Fruit fly (Drosophila melanogaster): ENCODE data around the gene CG12729.

CG12729 gene

dm6 chrX:5886764-5887555 lies 41.9 kb downstream of the CG12729 start (continued):
- TF ChIP-seq ems (GFP tag; optimal IDR thresholded peaks at IDR 0.05) = no peak
- peak; percentile 65 for TF ChIP-seq corto (GFP tag; optimal IDR thresholded peaks at IDR 0.05)
- no peak for TF ChIP-seq zen (tag; optimal IDR thresholded peaks at IDR 0.05)
- no peak for TF ChIP-seq CG11093 (GFP tag; IDR thresholded peaks at IDR 0.05)
- 0 out of 2 replicates have a peak, but pooled peaks have one; percentile 39 for TF ChIP-seq sens-2 (GFP tag; IDR thresholded peaks at IDR 0.05)
- no peak for TF ChIP-seq tll (GFP tag; optimal IDR thresholded peaks at IDR 0.05)
- no peak for TF ChIP-seq Bteb2 (GFP tag; optimal IDR thresholded peaks at IDR 0.05)
- TF ChIP-seq Camta (GFP tag; optimal IDR thresholded peaks at IDR 0.05) = no peak
- TF ChIP-seq ken (GFP tag; IDR thresholded peaks at IDR 0.05) = no peak
- no peak for TF ChIP-seq amos (GFP tag; IDR thresholded peaks at IDR 0.05; ENCODE audit: partially characterized antibody)
- no peak for TF ChIP-seq CG12155 (GFP tag; optimal IDR thresholded peaks at IDR 0.05)
- TF ChIP-seq nerfin-1 (tag; optimal IDR thresholded peaks at IDR 0.05) = no peak
- TF ChIP-seq ssp (GFP tag; IDR thresholded peaks at IDR 0.05) = no peak
- TF ChIP-seq CG16779 (GFP tag; IDR thresholded peaks at IDR 0.05) = no peak
- no peak for TF ChIP-seq Sox102F (GFP tag; optimal IDR thresholded peaks at IDR 0.05)
- TF ChIP-seq crc (GFP tag; optimal IDR thresholded peaks at IDR 0.05) = no peak
- no peak for TF ChIP-seq Asciz (GFP tag; optimal IDR thresholded peaks at IDR 0.05)
- TF ChIP-seq org-1 (GFP tag; optimal IDR thresholded peaks at IDR 0.05) = no peak
- TF ChIP-seq CG2202 (tag; optimal IDR thresholded peaks at IDR 0.05) = no peak
- no peak for TF ChIP-seq Meics (GFP tag; optimal IDR thresholded peaks at IDR 0.05)
- no peak for TF ChIP-seq Doc3 (GFP tag; IDR thresholded peaks at IDR 0.05; ENCODE audit: partially characterized antibody)
- peak; percentile 13; the same call in 1 of the 2 replicates for TF ChIP-seq CG10366 (GFP tag; IDR thresholded peaks at IDR 0.05)
- no peak for TF ChIP-seq mam (GFP tag; optimal IDR thresholded peaks at IDR 0.05)
- TF ChIP-seq Usf (GFP tag; optimal IDR thresholded peaks at IDR 0.05) = no peak
- TF ChIP-seq Doc2 (GFP tag; IDR thresholded peaks at IDR 0.05) = no peak
- peak; percentile 13 for TF ChIP-seq CG8290 (GFP tag; optimal IDR thresholded peaks at IDR 0.05)
- TF ChIP-seq CG8290 (tag; optimal IDR thresholded peaks at IDR 0.05) = peak in 1 of 2 experiments; percentile 16
- TF ChIP-seq maf-S (GFP tag; optimal IDR thresholded peaks at IDR 0.05) = no peak
- TF ChIP-seq chm (GFP tag; IDR thresholded peaks at IDR 0.05) = peak; percentile 38; the same call in 1 of the 2 replicates
- TF ChIP-seq Dad (GFP tag; optimal IDR thresholded peaks at IDR 0.05) = no peak
- no peak for TF ChIP-seq HHEX (GFP tag; optimal IDR thresholded peaks at IDR 0.05)
- TF ChIP-seq TFAM (GFP tag; optimal IDR thresholded peaks at IDR 0.05) = no peak
- TF ChIP-seq NfI (GFP tag; optimal IDR thresholded peaks at IDR 0.05) = no peak
- TF ChIP-seq Side (GFP tag; optimal IDR thresholded peaks at IDR 0.05) = peak; percentile 1
- 0 out of 3 replicates have a peak, but pooled peaks have one; percentile 13 for TF ChIP-seq vnd (GFP tag; IDR thresholded peaks at IDR 0.05; ENCODE audit: partially characterized antibody)
- peak; percentile 7 for TF ChIP-seq CG2678 (tag; optimal IDR thresholded peaks at IDR 0.05)
- peak; percentile 18 for TF ChIP-seq CG7839 (tag; optimal IDR thresholded peaks at IDR 0.05)
- TF ChIP-seq Myb (GFP tag; optimal IDR thresholded peaks at IDR 0.05) = no peak
- peak; percentile 89 for TF ChIP-seq cg (GFP tag; optimal IDR thresholded peaks at IDR 0.05)
- TF ChIP-seq CG11398 (GFP tag; optimal IDR thresholded peaks at IDR 0.05) = no peak
- no peak for TF ChIP-seq BEAF-32 (GFP tag; optimal IDR thresholded peaks at IDR 0.05)
- peak; percentile 3 for TF ChIP-seq CG16863 (GFP tag; optimal IDR thresholded peaks at IDR 0.05)
- TF ChIP-seq CG10431 (GFP tag; optimal IDR thresholded peaks at IDR 0.05) = no peak
- no peak for TF ChIP-seq Dip2 (GFP tag; IDR thresholded peaks at IDR 0.05)
- TF ChIP-seq Lim3 (GFP tag; IDR thresholded peaks at IDR 0.05) = no peak
- TF ChIP-seq chn (GFP tag; optimal IDR thresholded peaks at IDR 0.05) = peak; percentile 2
- no peak for TF ChIP-seq HLH3B (GFP tag; IDR thresholded peaks at IDR 0.05)
- peak; percentile 27; the same call in 1 of the 3 replicates for TF ChIP-seq CG17361 (GFP tag; IDR thresholded peaks at IDR 0.05)
- no peak for TF ChIP-seq CG34224 (GFP tag; IDR thresholded peaks at IDR 0.05; ENCODE audit: partially characterized antibody)
